Fruit fly (Drosophila melanogaster) whole organism: ENCODE results near the gene CG14280.

ENCODE experiments used
- CG8478 ChIP-seq: fragments of >200 bp; optimal IDR thresholded peaks from 2 replicates; lab custom pipeline; 2018; ENCODE audit warnings: inconsistent platforms
- EcR ChIP-seq, 2 experiments: fragments of >200 bp; optimal IDR thresholded peaks; 2 replicates each; lab custom pipeline; 2017; ENCODE audit warnings: missing biosample characterization in 2 of 2, missing genetic modification characterization in 2 of 2, missing genetic modification reagents in 2 of 2
- pan ChIP-seq: fragments of >200 bp; optimal IDR thresholded peaks from 2 replicates; lab custom pipeline; 2017
- psq ChIP-seq: fragments of >200 bp; optimal IDR thresholded peaks from 2 replicates; lab custom pipeline; 2017

dm6 chr3R:19283514-19283913, 26.9 kb downstream of the CG14280 start:
- TF ChIP-seq pan (lab: Kevin White, UChicago) (no peak), CG8478 (lab: Kevin White, UChicago) (no peak), psq (lab: Kevin White, UChicago) (no peak), EcR (GFP tag; optimal IDR thresholded peaks at IDR 0.05; lab: Kevin White, UChicago) (no peak)
